Worm (Caenorhabditis elegans) whole organism, L3 larva: ENCODE results near the gene gly-1.
"Not testable (repeated sequence)": the region's sequence is repeated elsewhere in the genome, so short reads cannot be mapped to it uniquely, and the experiment has no call there.

Source experiments
- ZK546.5 ChIP-seq: sonication (generic microtip); optimal IDR thresholded peaks from 2 replicates; lab custom pipeline; 2017; ENCODE audit warnings: missing biosample characterization, missing genetic modification characterization
- aly-2 ChIP-seq: fragments of 150-350 bp; optimal IDR thresholded peaks from 2 replicates; lab custom pipeline; 2014; ENCODE audit warnings: missing biosample characterization, missing genetic modification characterization
- ama-1 ChIP-seq: fragments of 150-350 bp; optimal IDR thresholded peaks from 2 replicates; lab custom pipeline; 2018
- ceh-16 ChIP-seq: sonication (generic microtip); optimal IDR thresholded peaks from 2 replicates; lab custom pipeline; 2017; ENCODE audit warnings: missing biosample characterization, missing genetic modification characterization
- ceh-28 ChIP-seq: fragments of 150-350 bp; optimal IDR thresholded peaks from 2 replicates; lab custom pipeline; 2014; ENCODE audit warnings: missing biosample characterization, missing genetic modification reagents, missing genetic modification characterization
- ceh-82 ChIP-seq: fragments of 150-350 bp; optimal IDR thresholded peaks from 2 replicates; lab custom pipeline; 2014; ENCODE audit warnings: missing biosample characterization, missing genetic modification characterization
- ceh-9 ChIP-seq: sonication (generic microtip); optimal IDR thresholded peaks from 2 replicates; lab custom pipeline; 2018; ENCODE audit warnings: missing biosample characterization, missing genetic modification characterization
- daf-12 ChIP-seq: fragments of 150-350 bp; optimal IDR thresholded peaks from 2 replicates; lab custom pipeline; 2014; ENCODE audit warnings: missing biosample characterization, missing genetic modification reagents, missing genetic modification characterization
- egl-5 ChIP-seq: fragments of 150-350 bp; optimal IDR thresholded peaks from 2 replicates; lab custom pipeline; 2017; ENCODE audit warnings: missing biosample characterization, missing genetic modification reagents, missing genetic modification characterization, inconsistent platforms
- elt-1 ChIP-seq: fragments of 150-350 bp; optimal IDR thresholded peaks from 2 replicates; lab custom pipeline; 2014; ENCODE audit warnings: missing biosample characterization, missing genetic modification characterization
- fkh-10 ChIP-seq: sonication (generic microtip); optimal IDR thresholded peaks from 2 replicates; lab custom pipeline; 2017; ENCODE audit warnings: missing biosample characterization, missing genetic modification reagents, missing genetic modification characterization
- fkh-2 ChIP-seq: fragments of 150-350 bp; optimal IDR thresholded peaks from 2 replicates; lab custom pipeline; 2014; ENCODE audit warnings: missing biosample characterization, missing genetic modification reagents, missing genetic modification characterization
- hmg-11 ChIP-seq: sonication (generic microtip); optimal IDR thresholded peaks from 2 replicates; lab custom pipeline; 2016; ENCODE audit warnings: missing genetic modification characterization, missing compliant biosample characterization
- jun-1 ChIP-seq: fragments of 150-350 bp; optimal IDR thresholded peaks from 2 replicates; lab custom pipeline; 2014; ENCODE audit warnings: missing biosample characterization, missing genetic modification reagents, missing genetic modification characterization
- lin-15B ChIP-seq: fragments of 150-350 bp; optimal IDR thresholded peaks from 2 replicates; lab custom pipeline; 2014; ENCODE audit warnings: missing biosample characterization, missing genetic modification characterization
- lin-39 ChIP-seq: fragments of 150-350 bp; optimal IDR thresholded peaks from 2 replicates; lab custom pipeline; 2018; ENCODE audit warnings: missing biosample characterization, missing genetic modification reagents, missing genetic modification characterization
- lsy-12 ChIP-seq: sonication (generic microtip); optimal IDR thresholded peaks from 2 replicates; lab custom pipeline; 2016; ENCODE audit warnings: mild to moderate bottlenecking, missing genetic modification characterization, missing compliant biosample characterization
- nfya-1 ChIP-seq: sonication (generic microtip); optimal IDR thresholded peaks from 2 replicates; lab custom pipeline; 2017; ENCODE audit warnings: missing genetic modification characterization, mild to moderate bottlenecking, missing compliant biosample characterization, antibody characterized with exemption, moderate library complexity; ENCODE audit not compliant: insufficient read depth
- nhr-11 ChIP-seq: fragments of 150-350 bp; optimal IDR thresholded peaks from 2 replicates; lab custom pipeline; 2014; ENCODE audit warnings: missing biosample characterization, missing genetic modification characterization
- nhr-12 ChIP-seq: fragments of 150-350 bp; optimal IDR thresholded peaks from 2 replicates; lab custom pipeline; 2014; ENCODE audit warnings: missing biosample characterization, missing genetic modification characterization
- nhr-23 ChIP-seq: fragments of 150-350 bp; optimal IDR thresholded peaks from 2 replicates; lab custom pipeline; 2014; ENCODE audit warnings: missing biosample characterization, missing genetic modification reagents, missing genetic modification characterization
- nhr-28 ChIP-seq: fragments of 150-350 bp; optimal IDR thresholded peaks from 2 replicates; lab custom pipeline; 2014; ENCODE audit warnings: missing biosample characterization, missing genetic modification characterization
- nhr-43 ChIP-seq: sonication (generic microtip); optimal IDR thresholded peaks from 2 replicates; lab custom pipeline; 2016; ENCODE audit warnings: mild to moderate bottlenecking, missing genetic modification characterization, missing compliant biosample characterization; ENCODE audit not compliant: poor library complexity, severe bottlenecking
- nhr-67 ChIP-seq: fragments of 150-350 bp; optimal IDR thresholded peaks from 2 replicates; lab custom pipeline; 2014; ENCODE audit warnings: missing biosample characterization, missing genetic modification characterization
- nhr-77 ChIP-seq: fragments of 150-350 bp; optimal IDR thresholded peaks from 2 replicates; lab custom pipeline; 2014; ENCODE audit warnings: missing biosample characterization, missing genetic modification characterization
- pha-4 ChIP-seq: fragments of 150-350 bp; optimal IDR thresholded peaks from 2 replicates; lab custom pipeline; 2014; ENCODE audit warnings: missing biosample characterization, missing genetic modification reagents, missing genetic modification characterization
- sea-2 ChIP-seq: fragments of 150-350 bp; sonication (generic microtip); optimal IDR thresholded peaks from 4 replicates; lab custom pipeline; 2014; ENCODE audit warnings: missing biosample characterization, missing genetic modification reagents, missing genetic modification characterization
- skn-1 ChIP-seq: fragments of 150-350 bp; optimal IDR thresholded peaks from 2 replicates; lab custom pipeline; 2014; ENCODE audit warnings: missing biosample characterization, missing genetic modification characterization
- snpc-4 ChIP-seq: fragments of 150-350 bp; optimal IDR thresholded peaks from 2 replicates; lab custom pipeline; 2014; ENCODE audit warnings: missing biosample characterization, missing genetic modification characterization
- tbx-2 ChIP-seq: sonication (generic microtip); optimal IDR thresholded peaks from 2 replicates; lab custom pipeline; 2016; ENCODE audit warnings: mild to moderate bottlenecking, missing genetic modification characterization, missing compliant biosample characterization
- unc-39 ChIP-seq: sonication (generic microtip); optimal IDR thresholded peaks from 4 replicates; lab custom pipeline; 2017; ENCODE audit warnings: missing biosample characterization, missing genetic modification characterization
- unc-62 ChIP-seq: fragments of 150-350 bp; sonication (generic microtip); optimal IDR thresholded peaks from 4 replicates; lab custom pipeline; 2014; ENCODE audit warnings: missing biosample characterization, missing genetic modification reagents, missing genetic modification characterization
- zag-1 ChIP-seq: fragments of 150-350 bp; optimal IDR thresholded peaks from 2 replicates; lab custom pipeline; 2014; ENCODE audit warnings: missing biosample characterization, missing genetic modification characterization
- ztf-11 ChIP-seq: fragments of 150-350 bp; optimal IDR thresholded peaks from 2 replicates; lab custom pipeline; 2014; ENCODE audit warnings: missing biosample characterization, missing genetic modification characterization

Gene gly-1

DNA sequence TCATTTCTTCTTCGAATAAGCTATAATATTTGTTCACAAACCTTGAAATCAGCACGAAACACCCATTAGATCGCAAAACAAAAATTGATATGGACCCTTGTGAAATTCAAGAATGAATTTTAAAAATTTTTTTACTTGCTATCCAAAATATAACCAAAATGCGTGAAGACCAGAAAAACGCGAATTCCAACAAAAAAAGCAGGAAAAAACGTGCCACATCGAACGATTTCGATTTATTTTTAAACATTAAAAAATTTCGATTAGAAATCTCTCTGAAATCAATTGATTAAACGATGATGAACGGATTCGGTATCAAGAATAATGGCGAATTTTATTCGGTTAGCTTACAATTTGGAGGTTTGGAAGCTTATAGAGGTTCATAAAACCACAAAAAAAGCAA lies 45.3 kb upstream of the gly-1 start, which contains the start of the genes tceb-3 and gskl-1:
Gene tceb-3, minus strand, starts transcription at position 101 of the 400 bp plus-strand sequence.
Gene gskl-1, plus strand, starts transcription at position 243 of the 400 bp plus-strand sequence.
- TF ChIP-seq nhr-12 (tag; lab: Kevin White, UChicago): no peak
- no peak for TF ChIP-seq egl-5 (tag; lab: Kevin White, UChicago)

DNA sequence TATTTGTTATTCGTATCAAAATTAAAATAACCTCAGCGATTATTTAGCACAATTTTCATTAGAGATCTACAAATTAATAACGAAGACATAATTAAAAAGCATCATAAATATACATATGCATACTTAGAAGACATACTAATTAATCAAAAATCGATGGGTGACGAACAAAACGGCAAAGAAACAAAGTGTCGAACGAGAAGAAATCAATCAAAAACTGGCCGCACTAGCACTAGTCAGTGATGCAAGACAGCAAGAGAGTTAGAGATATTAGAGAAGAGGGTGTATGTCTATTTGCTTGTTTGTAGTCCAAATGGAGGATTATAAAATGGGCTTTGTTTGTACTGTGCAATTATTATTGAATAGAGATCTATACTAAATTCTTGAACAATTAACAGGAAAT lies 44.8 kb upstream of the gly-1 start:
- no peak for TF ChIP-seq nhr-12 (tag; lab: Kevin White, UChicago)
- peak; percentile 5 for TF ChIP-seq nhr-23 (tag; lab: Kevin White, UChicago)
- TF ChIP-seq lin-39 (tag; lab: Kevin White, UChicago): peak; percentile 65
- no peak for TF ChIP-seq nhr-67 (tag; lab: Kevin White, UChicago)
- TF ChIP-seq pha-4 (tag; lab: Kevin White, UChicago): peak; percentile 28
- no peak for TF ChIP-seq zag-1 (tag; lab: Kevin White, UChicago)
- TF ChIP-seq ztf-11 (tag; lab: Kevin White, UChicago): no peak
- peak; percentile 59 for TF ChIP-seq nfya-1
- no peak for TF ChIP-seq ceh-28
- no peak for TF ChIP-seq nhr-11 (tag; lab: Kevin White, UChicago)
- TF ChIP-seq ama-1 (lab: Kevin White, UChicago): no peak
- no peak for TF ChIP-seq daf-12
- no peak for TF ChIP-seq sea-2 (GFP tag; lab: Kevin White, UChicago)
- no peak for TF ChIP-seq unc-39
- no peak for TF ChIP-seq nhr-43 (tag; lab: Kevin White, UChicago)
- TF ChIP-seq snpc-4 (tag; lab: Kevin White, UChicago): peak; percentile 20
- peak; percentile 13 for TF ChIP-seq hmg-11

DNA sequence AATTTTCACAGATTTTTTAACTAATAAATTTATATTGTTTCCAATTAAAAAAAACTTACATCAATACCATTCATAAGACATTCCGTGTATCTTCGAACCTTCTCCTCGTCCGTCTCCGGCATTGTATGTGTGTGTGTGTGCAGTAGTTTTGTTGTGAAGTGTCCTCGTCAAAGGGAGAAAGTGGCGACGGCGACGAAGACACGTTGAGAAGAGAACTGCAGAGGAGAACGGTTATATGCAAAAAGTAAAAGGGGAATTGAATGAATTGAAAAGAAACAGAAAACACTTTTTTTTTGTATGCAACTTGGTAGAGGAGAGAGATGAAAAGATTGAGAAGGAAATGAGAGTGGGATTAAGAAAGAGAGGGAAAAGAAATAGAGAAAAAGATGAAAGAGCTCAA lies 43.4 kb upstream of the gly-1 start:
- TF ChIP-seq unc-62 (no peak), nfya-1 (no peak), nhr-11 (tag; lab: Kevin White, UChicago) (no peak), lin-15B (tag; lab: Kevin White, UChicago) (no peak), ceh-28 (no peak), elt-1 (tag; lab: Kevin White, UChicago) (no peak), unc-39 (no peak), ceh-9 (tag; lab: Kevin White, UChicago) (no peak), skn-1 (tag; lab: Kevin White, UChicago) (no peak)

DNA sequence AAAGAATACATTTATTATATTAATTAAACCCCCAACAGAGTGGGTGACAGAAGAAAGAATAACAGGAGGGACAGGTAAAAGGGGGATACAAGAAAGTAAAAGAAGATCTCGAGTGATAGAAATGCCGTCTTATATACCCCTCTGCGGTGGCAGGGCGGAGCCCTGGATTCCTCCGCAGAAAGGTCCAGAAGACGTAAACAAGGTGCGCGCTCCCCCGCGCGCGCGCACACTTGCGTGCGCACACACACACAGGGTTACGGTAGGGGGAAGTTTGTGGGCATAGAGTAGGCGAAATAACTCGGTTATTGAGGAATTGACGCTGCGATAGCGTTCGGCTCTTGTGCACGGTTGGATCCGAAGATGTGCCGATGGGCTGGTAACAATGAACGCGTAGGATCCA lies 39.9 kb upstream of the gly-1 start, which contains the start of gene R03D7.15:
Gene R03D7.15, plus strand, starts transcription at position 299 of the 400 bp plus-strand sequence.
- TF ChIP-seq ztf-11 (tag; lab: Kevin White, UChicago); ceh-82; skn-1 (tag; lab: Kevin White, UChicago): not testable (repeated sequence)

DNA sequence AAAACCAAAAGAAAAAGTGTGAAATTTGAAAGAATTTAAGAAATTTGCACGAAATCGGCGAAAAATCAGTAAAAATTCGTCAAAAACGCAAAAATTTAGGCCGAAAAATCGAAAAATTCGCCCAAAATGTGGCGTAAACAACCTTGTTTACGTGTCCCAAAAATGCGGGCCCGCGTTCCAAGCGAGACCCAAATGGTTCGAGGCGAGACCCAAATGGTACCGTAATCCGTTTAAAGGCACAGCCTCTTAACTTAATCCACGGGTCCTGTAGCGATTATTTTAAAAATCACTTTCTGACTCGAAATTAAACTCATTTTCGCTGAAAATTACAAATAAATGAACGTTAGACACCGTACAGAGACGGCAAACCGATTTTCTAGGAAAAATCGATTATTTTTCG lies 33.3 kb upstream of the gly-1 start:
- TF ChIP-seq jun-1 (no peak), fkh-2 (tag; lab: Kevin White, UChicago) (no peak), sea-2 (GFP tag; lab: Kevin White, UChicago) (no peak), ceh-82 (no peak), skn-1 (tag; lab: Kevin White, UChicago) (no peak), fkh-10 (GFP tag; lab: Kevin White, UChicago) (no peak), tbx-2 (no peak), nhr-67 (tag; lab: Kevin White, UChicago) (no peak), ZK546.5 (tag; lab: Kevin White, UChicago) (no peak), nhr-28 (no peak), unc-62 (no peak), aly-2 (tag; lab: Kevin White, UChicago) (no peak), nhr-11 (tag; lab: Kevin White, UChicago) (no peak), ceh-16 (tag; lab: Kevin White, UChicago) (no peak)

DNA sequence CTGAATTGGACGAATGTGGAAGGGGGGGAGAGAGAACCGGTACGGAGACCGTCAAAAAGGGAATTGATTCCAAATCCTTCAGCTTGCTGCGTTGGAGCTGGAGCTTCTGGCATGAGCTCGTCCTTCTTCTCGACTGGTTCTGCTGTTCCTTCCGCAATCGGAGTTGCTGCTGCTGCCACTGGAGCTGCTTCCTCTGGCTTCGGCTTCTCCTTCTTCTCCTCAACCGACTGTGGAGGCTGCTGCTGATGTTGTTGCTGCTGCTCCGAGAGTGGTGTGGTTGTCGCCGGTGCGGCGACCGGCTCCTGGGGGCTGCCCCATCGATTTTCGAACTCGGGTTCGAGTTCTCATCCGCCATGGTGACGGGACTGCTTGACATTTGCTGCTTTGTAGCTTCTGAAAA lies 32.8 kb upstream of the gly-1 start, which contains the start of gene R03D7.2:
Gene R03D7.2, minus strand, starts transcription at position 399 of the 400 bp plus-strand sequence.
- TF ChIP-seq elt-1 (tag; lab: Kevin White, UChicago): no peak
- no peak for TF ChIP-seq ceh-16 (tag; lab: Kevin White, UChicago)
- TF ChIP-seq lsy-12 (tag; lab: Kevin White, UChicago): no peak
- no peak for TF ChIP-seq nhr-12 (tag; lab: Kevin White, UChicago)
- TF ChIP-seq fkh-2 (tag; lab: Kevin White, UChicago): no peak
- no peak for TF ChIP-seq daf-12
- no peak for TF ChIP-seq nhr-77 (tag; lab: Kevin White, UChicago)
- no peak for TF ChIP-seq egl-5 (tag; lab: Kevin White, UChicago)
- no peak for TF ChIP-seq ZK546.5 (tag; lab: Kevin White, UChicago)
- no peak for TF ChIP-seq skn-1 (tag; lab: Kevin White, UChicago)
